Worm (Caenorhabditis elegans) whole organism, L1 larva: ENCODE measurements around the gene W06H8.6.

Experiments used
- C16A3.4 ChIP-seq: fragments of 150-350 bp; optimal IDR thresholded peaks from 2 replicates; lab custom pipeline; 2014; ENCODE audit warnings: missing biosample characterization, missing genetic modification characterization
- F16B12.6 ChIP-seq: fragments of 150-350 bp; optimal IDR thresholded peaks from 2 replicates; lab custom pipeline; 2014; ENCODE audit warnings: missing biosample characterization, missing genetic modification characterization
- Y116A8C.19 ChIP-seq: sonication (generic microtip); optimal IDR thresholded peaks from 2 replicates; lab custom pipeline; 2016; ENCODE audit warnings: missing compliant biosample characterization, missing genetic modification characterization, borderline replicate concordance
- alr-1 ChIP-seq: fragments of 200-800 bp; sonication (Bioruptor generic); optimal IDR thresholded peaks from 2 replicates; lab custom pipeline; 2018; ENCODE audit warnings: borderline replicate concordance, mild to moderate bottlenecking, missing genetic modification characterization, missing compliant biosample characterization
- aly-2 ChIP-seq: fragments of 150-350 bp; optimal IDR thresholded peaks from 2 replicates; lab custom pipeline; 2014; ENCODE audit warnings: missing biosample characterization, missing genetic modification characterization
- ama-1 ChIP-seq: fragments of 150-350 bp; optimal IDR thresholded peaks from 2 replicates; lab custom pipeline; 2014
- blmp-1 ChIP-seq: fragments of 150-350 bp; optimal IDR thresholded peaks from 2 replicates; lab custom pipeline; 2014; ENCODE audit warnings: missing biosample characterization, missing genetic modification characterization
- ceh-63 ChIP-seq: fragments of 200-800 bp; sonication (Bioruptor generic); optimal IDR thresholded peaks from 2 replicates; lab custom pipeline; 2018; ENCODE audit warnings: mild to moderate bottlenecking, missing genetic modification characterization, missing compliant biosample characterization
- ceh-8 ChIP-seq: fragments of 200-800 bp; sonication (Bioruptor generic); optimal IDR thresholded peaks from 2 replicates; lab custom pipeline; 2018; ENCODE audit warnings: mild to moderate bottlenecking, missing genetic modification characterization, moderate library complexity, missing compliant biosample characterization
- ceh-82 ChIP-seq, 3 experiments: fragments of 150-350 bp in 1 of 3; sonication (generic microtip) in 2 of 3; optimal IDR thresholded peaks; 2 replicates each; lab custom pipeline; 2014 to 2017; ENCODE audit warnings: missing biosample characterization in 3 of 3, missing genetic modification characterization in 3 of 3
- ceh-90 ChIP-seq: sonication (generic microtip); optimal IDR thresholded peaks from 2 replicates; lab custom pipeline; 2016; ENCODE audit warnings: missing genetic modification characterization, missing compliant biosample characterization
- dsc-1 ChIP-seq: sonication (generic microtip); optimal IDR thresholded peaks from 2 replicates; lab custom pipeline; 2016; ENCODE audit warnings: mild to moderate bottlenecking, missing genetic modification characterization, missing compliant biosample characterization
- efl-3 ChIP-seq: fragments of 200-800 bp; sonication (Bioruptor generic); optimal IDR thresholded peaks from 2 replicates; lab custom pipeline; 2018; ENCODE audit warnings: mild to moderate bottlenecking, missing genetic modification characterization, missing compliant biosample characterization
- egl-13 ChIP-seq: sonication (generic microtip); optimal IDR thresholded peaks from 2 replicates; lab custom pipeline; 2016; ENCODE audit warnings: missing genotype, missing genetic modification reagents, missing genetic modification characterization, missing compliant biosample characterization
- egl-27 ChIP-seq, 2 experiments: fragments of 150-350 bp in 1 of 2; sonication (generic microtip); optimal IDR thresholded peaks; 3 replicates each; lab custom pipeline; 2017 to 2018; ENCODE audit warnings: missing biosample characterization in 2 of 2, missing genetic modification characterization in 2 of 2, missing genetic modification reagents in 2 of 2
- elt-3 ChIP-seq, 6 experiments: fragments of 150-350 bp in 1 of 6; sonication (generic microtip); optimal IDR thresholded peaks; 2 replicates each; lab custom pipeline; 2017 to 2018; ENCODE audit warnings: missing biosample characterization in 6 of 6, missing genetic modification characterization in 6 of 6, inconsistent platforms in 1 of 6
- ets-5 ChIP-seq: fragments of 200-800 bp; sonication (Bioruptor generic); IDR thresholded peaks from 2 replicates; pipeline ENCODE4 v1.3.6; 2022; ENCODE audit warnings: missing genetic modification characterization, missing compliant biosample characterization
- fkh-4 ChIP-seq: sonication (generic microtip); optimal IDR thresholded peaks from 2 replicates; lab custom pipeline; 2016; ENCODE audit warnings: missing compliant biosample characterization, missing genetic modification characterization, borderline replicate concordance
- fkh-8 ChIP-seq: sonication (generic microtip); optimal IDR thresholded peaks from 2 replicates; lab custom pipeline; 2016; ENCODE audit warnings: mild to moderate bottlenecking, missing genetic modification characterization, missing compliant biosample characterization
- grh-1 ChIP-seq: fragments of 200-800 bp; sonication (Bioruptor generic); IDR thresholded peaks from 2 replicates; pipeline ENCODE4 v1.3.6; 2022; ENCODE audit warnings: missing genetic modification reagents, missing genetic modification characterization, missing compliant biosample characterization
- hlh-17 ChIP-seq: fragments of 200-800 bp; sonication (Bioruptor generic); optimal IDR thresholded peaks from 2 replicates; lab custom pipeline; 2018; ENCODE audit warnings: missing genetic modification characterization, mild to moderate bottlenecking, missing compliant biosample characterization, moderate library complexity, borderline replicate concordance
- isw-1 ChIP-seq: fragments of 200-800 bp; sonication (Bioruptor generic); IDR thresholded peaks from 2 replicates; pipeline ENCODE4 v1.3.6; 2022; ENCODE audit warnings: missing genetic modification characterization, missing compliant biosample characterization
- lin-14 ChIP-seq: fragments of 200-800 bp; sonication (Bioruptor generic); optimal IDR thresholded peaks from 2 replicates; lab custom pipeline; 2018; ENCODE audit warnings: mild to moderate bottlenecking, missing genetic modification characterization, moderate library complexity, missing compliant biosample characterization
- lin-15B ChIP-seq: fragments of 150-350 bp; sonication (generic microtip); optimal IDR thresholded peaks from 3 replicates; lab custom pipeline; 2014; ENCODE audit warnings: missing biosample characterization, missing genetic modification characterization
- lin-35 ChIP-seq, 2 experiments: fragments of 150-350 bp; optimal IDR thresholded peaks; 2 replicates each; lab custom pipeline; 2014; ENCODE audit warnings: missing biosample characterization in 2 of 2, missing genetic modification characterization in 2 of 2, missing genetic modification reagents in 2 of 2
- lir-3 ChIP-seq: sonication (generic microtip); optimal IDR thresholded peaks from 2 replicates; lab custom pipeline; 2016; ENCODE audit warnings: mild to moderate bottlenecking, missing genetic modification characterization, moderate library complexity, missing compliant biosample characterization; ENCODE audit not compliant: poor library complexity
- lsy-2 ChIP-seq, 2 experiments: fragments of 150-350 bp; optimal IDR thresholded peaks; 2 replicates each; lab custom pipeline; 2014; ENCODE audit warnings: missing biosample characterization in 2 of 2, missing genetic modification characterization in 2 of 2
- mab-9 ChIP-seq: fragments of 200-800 bp; sonication (Bioruptor generic); IDR thresholded peaks from 2 replicates; pipeline ENCODE4 v1.3.6; 2022; ENCODE audit warnings: missing genetic modification reagents, missing genetic modification characterization, missing compliant biosample characterization
- mdl-1 ChIP-seq, 2 experiments: fragments of 150-350 bp; optimal IDR thresholded peaks; 2 replicates each; lab custom pipeline; 2014 to 2017; ENCODE audit warnings: missing biosample characterization in 2 of 2, missing genetic modification characterization in 2 of 2, inconsistent platforms in 1 of 2
- mef-2 ChIP-seq: fragments of 150-350 bp; optimal IDR thresholded peaks from 2 replicates; lab custom pipeline; 2014; ENCODE audit warnings: missing biosample characterization, missing genetic modification characterization
- mep-1 ChIP-seq: fragments of 150-350 bp; optimal IDR thresholded peaks from 2 replicates; lab custom pipeline; 2014; ENCODE audit warnings: missing biosample characterization, missing genetic modification characterization
- nhr-237 ChIP-seq: fragments of 150-350 bp; optimal IDR thresholded peaks from 2 replicates; lab custom pipeline; 2014; ENCODE audit warnings: missing biosample characterization, missing genetic modification characterization
- nhr-28 ChIP-seq: fragments of 150-350 bp; optimal IDR thresholded peaks from 2 replicates; lab custom pipeline; 2014; ENCODE audit warnings: missing biosample characterization, missing genetic modification characterization
- nhr-76 ChIP-seq: sonication (generic microtip); optimal IDR thresholded peaks from 2 replicates; lab custom pipeline; 2017; ENCODE audit warnings: missing biosample characterization, missing genetic modification characterization
- nhr-84 ChIP-seq: sonication (generic microtip); optimal IDR thresholded peaks from 2 replicates; lab custom pipeline; 2017; ENCODE audit warnings: missing biosample characterization, missing genetic modification characterization
- nhr-85 ChIP-seq: sonication (generic microtip); peaks from one replicate; lab custom pipeline; 2016; ENCODE audit warnings: missing genetic modification characterization, inconsistent platforms, missing compliant biosample characterization
- pag-3 ChIP-seq: sonication (generic microtip); optimal IDR thresholded peaks from 2 replicates; lab custom pipeline; 2017; ENCODE audit warnings: missing genetic modification characterization, mild to moderate bottlenecking, missing compliant biosample characterization, antibody characterized with exemption, borderline replicate concordance; ENCODE audit not compliant: insufficient read depth
- pqm-1 ChIP-seq: sonication (generic microtip); optimal IDR thresholded peaks from 3 replicates; lab custom pipeline; 2017; ENCODE audit warnings: missing biosample characterization, missing genetic modification characterization
- skn-1 ChIP-seq: fragments of 150-350 bp; optimal IDR thresholded peaks from 2 replicates; lab custom pipeline; 2014; ENCODE audit warnings: missing biosample characterization, missing genetic modification characterization
- snu-23 ChIP-seq: sonication (generic microtip); optimal IDR thresholded peaks from 2 replicates; lab custom pipeline; 2016; ENCODE audit warnings: missing genetic modification characterization, missing compliant biosample characterization
- sptf-1 ChIP-seq: fragments of 150-350 bp; optimal IDR thresholded peaks from 2 replicates; lab custom pipeline; 2014; ENCODE audit warnings: missing biosample characterization, missing genetic modification characterization
- swsn-7 ChIP-seq: sonication (generic microtip); optimal IDR thresholded peaks from 2 replicates; lab custom pipeline; 2016; ENCODE audit warnings: missing genetic modification characterization, missing compliant biosample characterization
- unc-130 ChIP-seq: fragments of 150-350 bp; optimal IDR thresholded peaks from 2 replicates; lab custom pipeline; 2017; ENCODE audit warnings: missing biosample characterization, missing genetic modification characterization, inconsistent platforms
- unc-62 ChIP-seq: fragments of 150-350 bp; optimal IDR thresholded peaks from 2 replicates; lab custom pipeline; 2014; ENCODE audit warnings: missing biosample characterization, missing genetic modification reagents, missing genetic modification characterization
- unc-86 ChIP-seq: sonication (generic microtip); optimal IDR thresholded peaks from 2 replicates; lab custom pipeline; 2016; ENCODE audit warnings: missing genetic modification characterization, missing compliant biosample characterization
- xbp-1 ChIP-seq: sonication (generic microtip); optimal IDR thresholded peaks from 2 replicates; lab custom pipeline; 2016; ENCODE audit warnings: missing genetic modification characterization, missing compliant biosample characterization
- zip-4 ChIP-seq: fragments of 200-800 bp; sonication (Bioruptor generic); optimal IDR thresholded peaks from 2 replicates; lab custom pipeline; 2018; ENCODE audit warnings: mild to moderate bottlenecking, missing genetic modification characterization, moderate library complexity, missing compliant biosample characterization
- ztf-11 ChIP-seq, 2 experiments: sonication (generic microtip); optimal IDR thresholded peaks; 2 replicates each; lab custom pipeline; 2016 to 2017; ENCODE audit warnings: missing genetic modification characterization in 2 of 2, missing biosample characterization in 1 of 2, missing compliant biosample characterization in 1 of 2

W06H8.6 gene

ce11 chrV:6228920-6229456 lies 2.2 kb upstream of the W06H8.6 start:
- TF ChIP-seq mef-2 (tag; lab: Kevin White, UChicago) (peak; percentile 54), pqm-1 (no peak), lin-35 (GFP tag; optimal IDR thresholded peaks at IDR 0.05; lab: Kevin White, UChicago) (no peak), ceh-82 (tag; optimal IDR thresholded peaks at IDR 0.05; lab: Kevin White, UChicago) (peak in 1 of 3 experiments; percentile 4), egl-13 (peak; percentile 12), dsc-1 (tag; lab: Kevin White, UChicago) (peak; percentile 70), ama-1 (lab: Kevin White, UChicago) (peak; percentile 44), mep-1 (tag; lab: Kevin White, UChicago) (peak; percentile 46), lin-15B (tag; lab: Kevin White, UChicago) (peak; percentile 5), nhr-85 (peak; percentile 80), fkh-8 (tag; lab: Kevin White, UChicago) (peak; percentile 91), ceh-8 (GFP tag; lab: Kevin White, UChicago) (no peak)

- TF ChIP-seq xbp-1 (peak; percentile 19), C16A3.4 (no peak), grh-1 (peak; percentile 52; the same call in 1 of the 2 replicates), ceh-63 (no peak), unc-86 (peak; percentile 42), mef-2 (tag; lab: Kevin White, UChicago) (no peak), mab-9 (peak; percentile 46; the same call in 1 of the 2 replicates), fkh-4 (tag; lab: Kevin White, UChicago) (no peak), F16B12.6 (tag; lab: Kevin White, UChicago) (no peak), unc-62 (no peak), pag-3 (tag; lab: Kevin White, UChicago) (peak; percentile 66), alr-1 (no peak), ets-5 (no peak), nhr-28 (tag; lab: Kevin White, UChicago) (no peak), snu-23 (GFP tag; lab: Kevin White, UChicago) (peak; percentile 61), nhr-84 (tag; lab: Kevin White, UChicago) (no peak), zip-4 (no peak), swsn-7 (peak; percentile 36), nhr-237 (tag; lab: Kevin White, UChicago) (no peak), lin-35 (GFP tag; optimal IDR thresholded peaks at IDR 0.05; lab: Kevin White, UChicago) (peak in 1 of 2 experiments; percentile 27), lin-14 (GFP tag; lab: Kevin White, UChicago) (peak; percentile 77), aly-2 (tag; lab: Kevin White, UChicago) (no peak), ceh-90 (tag; lab: Kevin White, UChicago) (no peak), nhr-76 (tag; lab: Kevin White, UChicago) (no peak), efl-3 (GFP tag; lab: Kevin White, UChicago) (no peak), lsy-2 (tag; optimal IDR thresholded peaks at IDR 0.05; lab: Kevin White, UChicago) (peak; percentile 32 to 65), mep-1 (tag; lab: Kevin White, UChicago) (peak; percentile 51), hlh-17 (GFP tag; lab: Kevin White, UChicago) (no peak), ztf-11 (tag; optimal IDR thresholded peaks at IDR 0.05; lab: Kevin White, UChicago) (peak in 1 of 2 experiments; percentile 61), pqm-1 (no peak), nhr-85 (peak; percentile 91), unc-130 (tag; lab: Kevin White, UChicago) (no peak), blmp-1 (tag; lab: Kevin White, UChicago) (peak; percentile 46), sptf-1 (tag; lab: Kevin White, UChicago) (no peak), skn-1 (tag; lab: Kevin White, UChicago) (peak; percentile 36), isw-1 (GFP tag; lab: Robert Waterston, UW) (no peak), lir-3 (tag; lab: Kevin White, UChicago) (no peak), elt-3 (tag; optimal IDR thresholded peaks at IDR 0.05; lab: Kevin White, UChicago) (peak in 2 of 6 experiments; percentile 11 to 46), Y116A8C.19 (no peak), mdl-1 (tag; optimal IDR thresholded peaks at IDR 0.05; lab: Kevin White, UChicago) (no peak), egl-27 (tag; optimal IDR thresholded peaks at IDR 0.05; lab: Kevin White, UChicago) (no peak)
These were observed 1.6 kb upstream of the W06H8.6 start for ce11 chrV:6228400-6228895.
